Worm (Caenorhabditis elegans) whole organism, L4 larva: ENCODE data around the gene acr-2.

ENCODE experiments used
- ama-1 ChIP-seq: fragments of 150-350 bp; optimal IDR thresholded peaks from 2 replicates; lab custom pipeline; 2014; ENCODE audit warnings: inconsistent platforms, mixed read lengths
- fkh-10 ChIP-seq: fragments of 150-350 bp; optimal IDR thresholded peaks from 2 replicates; lab custom pipeline; 2014; ENCODE audit warnings: missing biosample characterization, missing genetic modification reagents, missing genetic modification characterization
- gei-8 ChIP-seq: fragments of 200-800 bp; sonication (Bioruptor generic); optimal IDR thresholded peaks from 2 replicates; lab custom pipeline; 2018; ENCODE audit warnings: mild to moderate bottlenecking, missing genetic modification characterization, missing compliant biosample characterization
- nhr-102 ChIP-seq: sonication (generic microtip); optimal IDR thresholded peaks from 2 replicates; lab custom pipeline; 2016; ENCODE audit warnings: mild to moderate bottlenecking, missing genetic modification characterization, moderate library complexity, missing compliant biosample characterization
- nhr-11 ChIP-seq: fragments of 150-350 bp; optimal IDR thresholded peaks from 2 replicates; lab custom pipeline; 2014; ENCODE audit warnings: missing biosample characterization, missing genetic modification characterization
- nhr-6 ChIP-seq: fragments of 150-350 bp; optimal IDR thresholded peaks from 2 replicates; lab custom pipeline; 2014; ENCODE audit warnings: missing biosample characterization, missing genetic modification characterization
- nhr-76 ChIP-seq: fragments of 150-350 bp; optimal IDR thresholded peaks from 2 replicates; lab custom pipeline; 2014; ENCODE audit warnings: missing biosample characterization, missing genetic modification characterization
- zip-2 ChIP-seq: fragments of 150-350 bp; optimal IDR thresholded peaks from 2 replicates; lab custom pipeline; 2014; ENCODE audit warnings: missing biosample characterization, missing genetic modification characterization
- ztf-11 ChIP-seq: fragments of 150-350 bp; optimal IDR thresholded peaks from 2 replicates; lab custom pipeline; 2014; ENCODE audit warnings: missing biosample characterization, missing genetic modification characterization

- no peak for TF ChIP-seq nhr-102 (tag; lab: Kevin White, UChicago)
- TF ChIP-seq nhr-6 (tag; lab: Kevin White, UChicago) = no peak
- no peak for TF ChIP-seq gei-8 (GFP tag; lab: Kevin White, UChicago)
- no peak for TF ChIP-seq zip-2 (tag; lab: Kevin White, UChicago)
- no peak for TF ChIP-seq ztf-11 (tag; lab: Kevin White, UChicago)
- TF ChIP-seq ama-1 (lab: Kevin White, UChicago) = no peak
- no peak for TF ChIP-seq nhr-76 (tag; lab: Kevin White, UChicago)
- TF ChIP-seq nhr-11 (tag; lab: Kevin White, UChicago) = no peak
- no peak for TF ChIP-seq fkh-10
These were observed 36.2 kb downstream of the acr-2 start for ce11 chrX:6738535-6738934.
